Fruit fly (Drosophila melanogaster) whole organism, embryonic: Measurements from ENCODE around the gene Or94a.
A peak's percentile ranks its signal among the peaks of the same experiment; 100 is the strongest.

ENCODE experiments used
- Atf-2 ChIP-seq: fragments of 200-800 bp; sonication (Bioruptor generic); optimal IDR thresholded peaks from 2 replicates; lab custom pipeline; 2016; ENCODE audit warnings: missing biosample characterization, missing genetic modification characterization
- Blimp-1 ChIP-seq: fragments of 200-800 bp; sonication (Bioruptor generic); optimal IDR thresholded peaks from 3 replicates; lab custom pipeline; 2018; ENCODE audit warnings: missing biosample characterization, missing genetic modification characterization, mild to moderate bottlenecking, moderate library complexity, missing genetic modification reagents
- CG11093 ChIP-seq: fragments of 200-800 bp; sonication (Bioruptor generic); IDR thresholded peaks from 3 replicates; pipeline ENCODE4 v1.3.6; 2022; ENCODE audit warnings: missing biosample characterization, missing genetic modification characterization
- CG17612 ChIP-seq: fragments of 200-800 bp; sonication (Bioruptor generic); IDR thresholded peaks from 2 replicates; pipeline ENCODE4 v1.3.6; 2022; ENCODE audit warnings: missing biosample characterization, missing genetic modification characterization
- CG4328 ChIP-seq: fragments of 200-800 bp; sonication (Bioruptor generic); optimal IDR thresholded peaks from 3 replicates; lab custom pipeline; 2017; ENCODE audit warnings: missing biosample characterization, missing genetic modification reagents, missing genetic modification characterization
- CG6175 ChIP-seq: fragments of 200-800 bp; sonication (Bioruptor generic); IDR thresholded peaks from 3 replicates; pipeline ENCODE4 v1.3.6; 2022; ENCODE audit warnings: missing biosample characterization, missing genetic modification characterization
- CG6689 ChIP-seq: fragments of 200-800 bp; sonication (Bioruptor generic); IDR thresholded peaks from 2 replicates; pipeline ENCODE4 v1.3.6; 2022; ENCODE audit warnings: missing biosample characterization, missing genetic modification characterization
- CTCF ChIP-seq: fragments of 200-800 bp; sonication (Bioruptor generic); optimal IDR thresholded peaks from 2 replicates; lab custom pipeline; 2017; ENCODE audit warnings: missing biosample characterization, mild to moderate bottlenecking, missing genetic modification characterization, moderate library complexity
- Dip2 ChIP-seq: fragments of 200-800 bp; sonication (Bioruptor generic); IDR thresholded peaks from 2 replicates; pipeline ENCODE4 v1.3.6; 2022; ENCODE audit warnings: missing biosample characterization, missing genetic modification characterization
- Dp ChIP-seq: fragments of 200-800 bp; sonication (Bioruptor generic); optimal IDR thresholded peaks from 2 replicates; lab custom pipeline; 2018; ENCODE audit warnings: missing biosample characterization, mild to moderate bottlenecking, missing genetic modification characterization, moderate library complexity
- Dref ChIP-seq: fragments of 200-800 bp; sonication (Bioruptor generic); IDR thresholded peaks from 2 replicates; pipeline ENCODE4 v1.3.6; 2022; ENCODE audit warnings: missing biosample characterization, missing genetic modification characterization
- ERR ChIP-seq: fragments of 200-800 bp; sonication (Bioruptor generic); optimal IDR thresholded peaks from 2 replicates; lab custom pipeline; 2016; ENCODE audit warnings: missing biosample characterization, missing genetic modification characterization
- Ets65A ChIP-seq: fragments of 200-800 bp; sonication (Bioruptor generic); peaks from one replicate; lab custom pipeline; 2016; ENCODE audit warnings: missing biosample characterization, missing genetic modification characterization
- Fer2 ChIP-seq: fragments of 200-800 bp; sonication (Bioruptor generic); optimal IDR thresholded peaks from 2 replicates; lab custom pipeline; 2018; ENCODE audit warnings: missing biosample characterization, mild to moderate bottlenecking, missing genetic modification characterization, moderate library complexity
- GATAe ChIP-seq: fragments of 200-800 bp; sonication (Bioruptor generic); conservative IDR thresholded peaks from 2 replicates; pipeline ENCODE4 v1.3.6; 2022; ENCODE audit warnings: missing biosample characterization, missing genetic modification characterization
- HLH3B ChIP-seq: fragments of 200-800 bp; sonication (Bioruptor generic); IDR thresholded peaks from 2 replicates; pipeline ENCODE4 v1.3.6; 2022; ENCODE audit warnings: missing biosample characterization, missing genetic modification characterization
- Hsf ChIP-seq: fragments of 200-800 bp; sonication (Bioruptor generic); optimal IDR thresholded peaks from 3 replicates; lab custom pipeline; 2016; ENCODE audit warnings: missing biosample characterization, missing genetic modification characterization
- Lhr ChIP-seq: fragments of 200-800 bp; sonication (Bioruptor generic); optimal IDR thresholded peaks from 3 replicates; lab custom pipeline; 2017; ENCODE audit warnings: mild to moderate bottlenecking, missing biosample characterization, missing genetic modification reagents, missing genetic modification characterization
- Neu2 ChIP-seq: fragments of 200-800 bp; sonication (Bioruptor generic); optimal IDR thresholded peaks from 3 replicates; lab custom pipeline; 2016; ENCODE audit warnings: missing biosample characterization, missing genetic modification characterization, borderline replicate concordance
- NfI ChIP-seq: fragments of 200-800 bp; sonication (Bioruptor generic); optimal IDR thresholded peaks from 3 replicates; lab custom pipeline; 2018; ENCODE audit warnings: missing biosample characterization, mild to moderate bottlenecking, missing genetic modification characterization, moderate library complexity
- Pdp1 ChIP-seq, 2 experiments: fragments of 200-800 bp; sonication (Bioruptor generic); optimal IDR thresholded peaks; 3 replicates each; lab custom pipeline; 2016; ENCODE audit warnings: missing biosample characterization in 2 of 2, missing genetic modification characterization in 2 of 2, mild to moderate bottlenecking in 1 of 2, moderate library complexity in 1 of 2
- Ptx1 ChIP-seq: fragments of 200-800 bp; sonication (Bioruptor generic); IDR thresholded peaks from 2 replicates; pipeline ENCODE4 v1.3.6; 2022; ENCODE audit warnings: missing biosample characterization, missing genetic modification characterization
- Trl ChIP-seq, 3 experiments: fragments of >200 bp in 2 of 3; fragments of 200-800 bp in 1 of 3; sonication (Bioruptor generic) in 1 of 3; optimal IDR thresholded peaks; 2 replicates in 1 of 3; 3 replicates in 2 of 3; lab custom pipeline; 2016 to 2017; ENCODE audit warnings: missing biosample characterization in 1 of 3, missing genetic modification characterization in 1 of 3
- Vsx1 ChIP-seq: fragments of 200-800 bp; sonication (Bioruptor generic); optimal IDR thresholded peaks from 2 replicates; lab custom pipeline; 2017; ENCODE audit warnings: missing biosample characterization, mild to moderate bottlenecking, missing genetic modification characterization, missing genetic modification reagents
- ap ChIP-seq: fragments of 200-800 bp; sonication (Bioruptor generic); IDR thresholded peaks from 2 replicates; pipeline ENCODE4 v1.3.6; 2022; ENCODE audit warnings: missing biosample characterization, missing genetic modification characterization
- ato ChIP-seq: fragments of 200-800 bp; sonication (Bioruptor generic); IDR thresholded peaks from 2 replicates; pipeline ENCODE4 v1.3.6; 2022; ENCODE audit warnings: missing biosample characterization, missing genetic modification characterization; ENCODE audit not compliant: partially characterized antibody
- cg ChIP-seq: fragments of 200-800 bp; sonication (Bioruptor generic); optimal IDR thresholded peaks from 3 replicates; lab custom pipeline; 2019; ENCODE audit warnings: missing biosample characterization, mild to moderate bottlenecking, missing genetic modification characterization, moderate library complexity
- chinmo ChIP-seq: fragments of 200-800 bp; sonication (Bioruptor generic); IDR thresholded peaks from 4 replicates; pipeline ENCODE4 v1.3.6; 2022; ENCODE audit warnings: missing biosample characterization, missing genetic modification characterization; ENCODE audit not compliant: partially characterized antibody
- danr ChIP-seq: fragments of 200-800 bp; sonication (Bioruptor generic); IDR thresholded peaks from 2 replicates; pipeline ENCODE4 v1.3.6; 2022; ENCODE audit warnings: missing biosample characterization, missing genetic modification characterization
- dati ChIP-seq: fragments of 200-800 bp; sonication (Bioruptor generic); IDR thresholded peaks from 2 replicates; pipeline ENCODE4 v1.3.6; 2022; ENCODE audit warnings: missing biosample characterization, missing genetic modification characterization
- exex ChIP-seq: fragments of 200-800 bp; sonication (Bioruptor generic); optimal IDR thresholded peaks from 4 replicates; lab custom pipeline; 2018; ENCODE audit warnings: missing biosample characterization, mild to moderate bottlenecking, missing genetic modification characterization, moderate library complexity
- hth ChIP-seq: fragments of >200 bp; optimal IDR thresholded peaks from 2 replicates; lab custom pipeline; 2017; ENCODE audit warnings: inconsistent platforms
- lab ChIP-seq: fragments of 200-800 bp; sonication (Bioruptor generic); optimal IDR thresholded peaks from 3 replicates; lab custom pipeline; 2017; ENCODE audit warnings: missing biosample characterization, missing genetic modification characterization, mild to moderate bottlenecking, moderate library complexity, missing genetic modification reagents
- lilli ChIP-seq: fragments of 200-800 bp; sonication (Bioruptor generic); optimal IDR thresholded peaks from 3 replicates; lab custom pipeline; 2016; ENCODE audit warnings: missing biosample characterization, missing genetic modification characterization
- mirr ChIP-seq: fragments of 200-800 bp; sonication (Bioruptor generic); optimal IDR thresholded peaks from 3 replicates; lab custom pipeline; 2018; ENCODE audit warnings: missing biosample characterization, mild to moderate bottlenecking, missing genetic modification characterization
- nau ChIP-seq: fragments of 200-800 bp; sonication (Bioruptor generic); optimal IDR thresholded peaks from 3 replicates; lab custom pipeline; 2017; ENCODE audit warnings: missing biosample characterization, mild to moderate bottlenecking, missing genetic modification characterization, missing genetic modification reagents
- nom ChIP-seq: fragments of 200-800 bp; sonication (Bioruptor generic); optimal IDR thresholded peaks from 2 replicates; lab custom pipeline; 2017; ENCODE audit warnings: missing biosample characterization, missing genetic modification characterization, mild to moderate bottlenecking, moderate library complexity, missing genetic modification reagents
- pfk ChIP-seq: fragments of 200-800 bp; sonication (Bioruptor generic); optimal IDR thresholded peaks from 2 replicates; lab custom pipeline; 2018; ENCODE audit warnings: missing biosample characterization, mild to moderate bottlenecking, missing genetic modification characterization, moderate library complexity
- ranshi ChIP-seq: fragments of 200-800 bp; sonication (Bioruptor generic); IDR thresholded peaks from 2 replicates; pipeline ENCODE4 v1.3.6; 2022; ENCODE audit warnings: missing biosample characterization, missing genetic modification characterization
- shn ChIP-seq: fragments of 200-800 bp; sonication (Bioruptor generic); optimal IDR thresholded peaks from 3 replicates; lab custom pipeline; 2016; ENCODE audit warnings: missing biosample characterization, missing genetic modification characterization
- sisA ChIP-seq: fragments of 200-800 bp; sonication (Bioruptor generic); IDR thresholded peaks from 2 replicates; pipeline ENCODE4 v1.3.6; 2022; ENCODE audit warnings: missing biosample characterization, missing genetic modification characterization
- slou ChIP-seq: fragments of 200-800 bp; sonication (Bioruptor generic); optimal IDR thresholded peaks from 3 replicates; lab custom pipeline; 2016; ENCODE audit warnings: missing biosample characterization, missing genetic modification characterization
- sna ChIP-seq: fragments of 200-800 bp; sonication (Bioruptor generic); IDR thresholded peaks from 2 replicates; pipeline ENCODE4 v1.3.6; 2022; ENCODE audit warnings: missing biosample characterization, missing genetic modification characterization; ENCODE audit not compliant: partially characterized antibody
- tin ChIP-seq: fragments of 200-800 bp; sonication (Bioruptor generic); optimal IDR thresholded peaks from 3 replicates; lab custom pipeline; 2016; ENCODE audit warnings: missing biosample characterization, missing genetic modification characterization
- z ChIP-seq: fragments of 200-800 bp; sonication (Bioruptor generic); IDR thresholded peaks from 3 replicates; pipeline ENCODE4 v1.3.6; 2022; ENCODE audit warnings: missing biosample characterization, missing genetic modification characterization
- zfh2 ChIP-seq: fragments of 200-800 bp; sonication (Bioruptor generic); optimal IDR thresholded peaks from 2 replicates; lab custom pipeline; 2016; ENCODE audit warnings: missing biosample characterization, missing genetic modification characterization

Or94a gene

DNA sequence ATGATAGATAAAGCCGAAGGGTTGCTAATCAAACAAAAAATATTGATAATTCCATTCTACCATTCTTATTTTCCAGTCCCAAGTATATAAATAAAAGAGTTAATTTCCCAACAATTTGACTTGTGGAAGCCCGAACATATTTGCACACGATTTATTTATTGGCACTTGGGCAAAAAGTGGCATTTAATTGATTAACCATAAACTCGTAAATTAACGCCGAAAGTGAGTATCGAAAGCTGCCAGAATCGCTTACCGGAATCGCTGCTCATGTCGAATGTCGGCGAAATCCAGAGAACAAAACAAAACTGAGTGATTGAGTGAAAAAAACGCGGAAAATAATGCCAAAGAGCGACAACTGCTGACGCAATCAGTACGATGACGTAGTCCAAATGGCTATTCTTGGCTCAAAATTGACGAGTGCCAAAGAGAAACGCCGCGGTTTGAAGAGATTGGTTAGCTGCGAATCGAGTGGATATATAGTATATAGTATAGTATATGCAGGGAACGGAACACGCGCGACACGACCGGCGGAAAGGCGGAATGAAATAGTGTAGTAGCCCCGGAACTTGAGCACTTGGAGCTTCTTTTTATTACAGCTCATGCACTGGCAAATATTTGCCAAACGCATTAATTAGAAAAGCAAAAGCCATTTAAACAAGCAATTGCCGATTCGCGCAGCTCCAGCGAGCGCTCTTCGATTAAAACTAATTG, 11.0 kb downstream of the Or94a start, which contains the start of gene Nha2:
TSS of gene Nha2 (minus strand) at position 617 of the 711 bp plus-strand sequence.
- TF ChIP-seq Pdp1 (GFP tag; optimal IDR thresholded peaks at IDR 0.05; lab: Kevin White, UChicago) (peak in 1 of 2 experiments; percentile 72), ap (GFP tag; lab: Robert Waterston, UW) (no peak), exex (tag; lab: Kevin White, UChicago) (peak; percentile 87), pfk (GFP tag; lab: Kevin White, UChicago) (peak; percentile 66), CG6689 (GFP tag; lab: Robert Waterston, UW) (no peak), nom (GFP tag; lab: Kevin White, UChicago) (no peak), Fer2 (tag; lab: Kevin White, UChicago) (no peak), hth (lab: Kevin White, UChicago) (no peak), shn (GFP tag; lab: Kevin White, UChicago) (no peak), CG11093 (no peak), chinmo (GFP tag; lab: Robert Waterston, UW) (0 out of 4 replicates have a peak, but pooled peaks have one; percentile 70), z (GFP tag; lab: Robert Waterston, UW) (peak; percentile 87), Dip2 (GFP tag; lab: Robert Waterston, UW) (no peak), Trl (optimal IDR thresholded peaks at IDR 0.05; lab: Kevin White, UChicago) (peak in 1 of 2 experiments; percentile 72), Trl (GFP tag; optimal IDR thresholded peaks at IDR 0.05; lab: Kevin White, UChicago) (no peak), lilli (GFP tag; lab: Kevin White, UChicago) (no peak)

- TF ChIP-seq Dp (GFP tag; lab: Kevin White, UChicago) (no peak), Lhr (no peak), Dip2 (GFP tag; lab: Robert Waterston, UW) (peak; percentile 81), lab (peak; percentile 40), mirr (GFP tag; lab: Kevin White, UChicago) (peak; percentile 67), ato (GFP tag; lab: Robert Waterston, UW) (no peak), Blimp-1 (peak; percentile 54), GATAe (GFP tag; lab: Robert Waterston, UW) (no peak), Neu2 (GFP tag; lab: Kevin White, UChicago) (no peak), tin (GFP tag; lab: Kevin White, UChicago) (no peak), Vsx1 (GFP tag; lab: Kevin White, UChicago) (peak; percentile 36), exex (tag; lab: Kevin White, UChicago) (peak; percentile 62), pfk (GFP tag; lab: Kevin White, UChicago) (peak; percentile 39), CTCF (peak; percentile 88)
- TF ChIP-seq, all 482 proteins: peak for 8
Observed at dm6 chr3R:22998623-22999179, 11.6 kb downstream of the Or94a start.

- no peak for TF ChIP-seq CG4328
- TF ChIP-seq HLH3B (GFP tag; lab: Robert Waterston, UW), result peak; percentile 30; the same call in 1 of the 2 replicates
- no peak for TF ChIP-seq nau
- no peak for TF ChIP-seq cg
- no peak for TF ChIP-seq sisA (GFP tag; lab: Robert Waterston, UW)
- no peak for TF ChIP-seq ranshi
- no peak for TF ChIP-seq Neu2 (GFP tag; lab: Kevin White, UChicago)
- peak; percentile 65 for TF ChIP-seq Ets65A (GFP tag; lab: Kevin White, UChicago)
- TF ChIP-seq CG6175 (GFP tag; lab: Robert Waterston, UW), result no peak
- TF ChIP-seq ERR (GFP tag; lab: Kevin White, UChicago), result no peak
- TF ChIP-seq Dref (GFP tag; lab: Robert Waterston, UW), result 0 out of 2 replicates have a peak, but pooled peaks have one; percentile 22
- no peak for TF ChIP-seq danr (GFP tag; lab: Robert Waterston, UW)
- TF ChIP-seq dati (GFP tag; lab: Robert Waterston, UW), result no peak
- no peak for TF ChIP-seq Atf-2 (GFP tag; lab: Kevin White, UChicago)
- TF ChIP-seq shn (GFP tag; lab: Kevin White, UChicago), result no peak
- no peak for TF ChIP-seq zfh2 (GFP tag; lab: Kevin White, UChicago)
- 0 out of 2 replicates have a peak, but pooled peaks have one; percentile 7 for TF ChIP-seq CG17612 (GFP tag; lab: Robert Waterston, UW)
- TF ChIP-seq Hsf (GFP tag; lab: Kevin White, UChicago), result no peak
- no peak for TF ChIP-seq Ptx1 (GFP tag; lab: Robert Waterston, UW)
- TF ChIP-seq slou (GFP tag; lab: Kevin White, UChicago), result no peak
- no peak for TF ChIP-seq sna (GFP tag; lab: Robert Waterston, UW)
- TF ChIP-seq NfI (GFP tag; lab: Kevin White, UChicago), result peak; percentile 25
Observed at dm6 chr3R:23004161-23004560, 17.1 kb downstream of the Or94a start.
